Fruit fly (Drosophila melanogaster) Kc167 (cell line): Measurements from ENCODE around the gene CG13010.

Experiments
- Myc ChIP-seq: fragments of >200 bp; optimal IDR thresholded peaks from 2 replicates; lab custom pipeline; 2017; ENCODE audit warnings: missing external identifiers
- Sin3A ChIP-seq: fragments of >200 bp; optimal IDR thresholded peaks from 2 replicates; lab custom pipeline; 2018; ENCODE audit warnings: missing external identifiers
- h ChIP-seq: fragments of >200 bp; optimal IDR thresholded peaks from 3 replicates; lab custom pipeline; 2018; ENCODE audit warnings: missing external identifiers
- insv ChIP-seq: fragments of >200 bp; optimal IDR thresholded peaks from 3 replicates; lab custom pipeline; 2018; ENCODE audit warnings: missing external identifiers
- psq ChIP-seq: fragments of >200 bp; optimal IDR thresholded peaks from 2 replicates; lab custom pipeline; 2017; ENCODE audit warnings: missing external identifiers
- ttk ChIP-seq: sonication (Bioruptor generic); optimal IDR thresholded peaks from 2 replicates; lab custom pipeline; 2017; ENCODE audit warnings: missing external identifiers

The CG13010 gene

DNA sequence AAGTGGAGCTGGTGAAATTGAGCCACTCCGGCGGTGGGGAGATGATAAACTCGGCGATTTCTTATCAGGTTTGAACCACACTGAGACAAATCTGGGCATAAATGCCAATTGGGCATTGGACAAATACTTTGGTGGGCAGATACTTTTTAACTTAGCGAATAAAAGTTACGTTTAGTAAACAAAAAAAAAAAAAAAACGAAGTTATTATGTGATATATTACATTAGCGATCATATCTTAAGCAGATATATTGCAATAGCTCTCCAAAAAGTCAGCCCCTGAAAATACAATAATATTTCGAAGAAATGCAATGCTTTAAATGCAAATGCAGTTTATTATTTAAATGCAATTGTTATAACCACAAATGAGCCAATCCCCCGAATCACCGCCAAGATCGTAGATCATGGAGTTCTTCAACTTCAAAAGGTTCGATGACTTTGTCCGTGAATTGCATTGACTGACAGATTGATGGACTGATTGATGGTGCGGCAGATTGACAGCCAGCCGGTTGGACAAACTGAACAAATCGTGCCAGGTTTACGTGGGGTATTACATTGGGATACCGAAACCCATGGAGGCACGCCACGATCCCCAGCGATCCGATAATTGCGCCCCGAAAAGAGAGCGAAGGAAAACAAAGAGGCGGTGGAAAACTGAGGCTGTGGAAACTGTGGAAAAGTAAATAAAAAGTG lies 19.3 kb upstream of the CG13010 start:
- TF ChIP-seq psq (no peak), Sin3A (lab: Kevin White, UChicago) (no peak), h (lab: Kevin White, UChicago) (no peak), ttk (lab: Kevin White, UChicago) (no peak), Myc (no peak)

dm6 chrX:16696614-16697519 lies 18.1 kb upstream of the CG13010 start:
- no peak for TF ChIP-seq ttk (lab: Kevin White, UChicago)
- TF ChIP-seq h (lab: Kevin White, UChicago) = no peak
- TF ChIP-seq Sin3A (lab: Kevin White, UChicago) = no peak
- TF ChIP-seq insv (lab: Kevin White, UChicago) = no peak
- TF ChIP-seq psq = no peak
- TF ChIP-seq Myc = no peak

DNA sequence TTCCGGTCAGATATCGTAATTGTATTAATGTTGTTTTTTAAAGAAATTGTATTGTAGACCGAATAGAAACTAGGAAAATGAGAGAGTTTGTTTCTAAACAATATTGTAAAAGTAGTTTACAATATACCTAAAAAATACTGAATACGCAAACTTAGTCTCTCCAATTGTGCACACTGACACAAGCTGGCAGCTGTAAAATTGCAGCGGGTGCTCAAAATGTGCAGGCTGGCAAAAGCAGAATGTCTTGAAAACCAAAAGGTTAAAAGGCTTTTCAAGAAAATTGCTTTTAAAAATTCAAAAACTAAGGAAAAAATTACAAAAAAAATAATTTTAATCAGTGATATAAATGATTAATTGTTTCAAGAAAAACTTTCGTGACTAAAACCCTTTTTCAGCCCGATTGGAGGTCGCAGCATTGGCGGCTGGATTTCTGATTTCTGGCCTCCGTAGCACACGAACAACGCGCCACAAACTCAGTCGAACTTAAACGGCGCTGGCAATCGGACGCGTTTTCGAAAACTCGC lies 17.0 kb upstream of the CG13010 start, which contains the start of gene CG4678:
TSS of gene CG4678 (plus strand) at position 474 of the 524 bp plus-strand sequence.
- TF ChIP-seq ttk (lab: Kevin White, UChicago) (no peak), psq (no peak), Myc (no peak), h (lab: Kevin White, UChicago) (no peak), Sin3A (lab: Kevin White, UChicago) (no peak), insv (lab: Kevin White, UChicago) (no peak)

DNA sequence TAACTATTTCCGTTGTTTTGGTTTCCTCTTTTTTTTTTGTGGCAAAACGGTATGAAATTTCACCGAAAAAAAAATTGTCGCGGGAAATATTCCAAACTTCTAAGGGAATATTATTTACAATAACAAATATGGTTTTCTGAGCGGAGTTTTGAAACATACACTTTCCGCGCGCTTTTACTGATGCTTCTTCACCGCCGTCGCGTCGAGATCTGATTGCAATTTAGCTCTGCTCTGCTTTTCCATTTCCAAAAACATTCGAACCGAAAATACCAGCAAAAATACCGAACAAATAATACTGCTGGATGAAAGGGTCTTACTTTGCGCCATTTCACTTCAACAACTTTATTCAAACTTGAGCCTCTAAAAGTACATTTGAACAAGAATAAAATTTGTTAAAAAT lies 16.2 kb upstream of the CG13010 start, which contains the start of gene Septin4:
TSS of gene Septin4 (minus strand) at position 215 of the 400 bp plus-strand sequence.
- TF ChIP-seq insv (lab: Kevin White, UChicago) = no peak
- no peak for TF ChIP-seq Myc
- TF ChIP-seq h (lab: Kevin White, UChicago) = no peak
- TF ChIP-seq psq = no peak
- no peak for TF ChIP-seq ttk (lab: Kevin White, UChicago)
- no peak for TF ChIP-seq Sin3A (lab: Kevin White, UChicago)

- no peak for TF ChIP-seq Myc
Measured at dm6 chrX:16694477-16694876, 15.7 kb upstream of the CG13010 start.

- TF ChIP-seq ttk (lab: Kevin White, UChicago) = no peak
- no peak for TF ChIP-seq psq
- TF ChIP-seq Myc = no peak
- no peak for TF ChIP-seq h (lab: Kevin White, UChicago)
- TF ChIP-seq Sin3A (lab: Kevin White, UChicago) = no peak
- TF ChIP-seq insv (lab: Kevin White, UChicago) = no peak
Measured at dm6 chrX:16693805-16694387, 15.2 kb upstream of the CG13010 start.

- TF ChIP-seq Myc = no peak
- no peak for TF ChIP-seq insv (lab: Kevin White, UChicago)
Measured at dm6 chrX:16692325-16692724, 13.6 kb upstream of the CG13010 start.

DNA sequence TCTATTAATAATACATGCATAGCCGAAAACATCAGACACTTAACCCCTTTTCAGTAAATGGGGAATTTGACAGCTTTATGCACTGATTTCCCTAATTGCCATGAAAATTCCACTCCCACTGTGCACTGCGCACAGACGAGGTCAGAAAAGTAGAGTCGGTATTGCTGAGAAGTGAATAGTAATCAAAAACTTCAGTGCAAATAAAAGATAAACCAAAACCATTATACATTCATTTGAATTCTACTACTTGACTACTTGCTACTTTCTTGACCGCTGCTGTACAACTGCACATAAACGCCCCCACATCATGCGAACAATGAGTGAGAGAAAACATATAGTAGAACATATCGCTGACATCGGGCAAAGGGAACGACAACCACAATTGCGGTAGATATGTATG lies 12.7 kb upstream of the CG13010 start:
- no peak for TF ChIP-seq Myc
- TF ChIP-seq psq = no peak
- TF ChIP-seq Sin3A (lab: Kevin White, UChicago) = no peak
- no peak for TF ChIP-seq insv (lab: Kevin White, UChicago)
- no peak for TF ChIP-seq ttk (lab: Kevin White, UChicago)
- no peak for TF ChIP-seq h (lab: Kevin White, UChicago)

DNA sequence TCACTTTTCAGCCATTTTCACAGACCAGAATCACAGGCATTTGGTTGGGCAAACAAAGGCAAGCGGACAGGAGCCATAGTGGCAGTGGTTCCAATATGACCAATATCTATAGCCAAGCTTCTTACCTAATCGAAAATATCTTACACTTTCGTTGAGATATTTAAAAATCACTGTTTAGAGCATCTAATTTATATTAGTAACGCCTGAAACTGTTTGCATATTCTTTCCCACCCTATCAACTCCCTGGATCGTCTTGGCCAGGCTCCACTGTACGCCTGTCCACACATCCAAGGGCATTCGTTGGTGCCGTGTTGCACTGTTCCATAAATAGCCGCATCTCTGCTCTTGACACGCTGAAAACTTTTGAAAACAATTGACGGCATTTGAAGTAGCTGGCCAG lies 11.8 kb upstream of the CG13010 start:
- TF ChIP-seq Sin3A (lab: Kevin White, UChicago) = no peak
- no peak for TF ChIP-seq h (lab: Kevin White, UChicago)

DNA sequence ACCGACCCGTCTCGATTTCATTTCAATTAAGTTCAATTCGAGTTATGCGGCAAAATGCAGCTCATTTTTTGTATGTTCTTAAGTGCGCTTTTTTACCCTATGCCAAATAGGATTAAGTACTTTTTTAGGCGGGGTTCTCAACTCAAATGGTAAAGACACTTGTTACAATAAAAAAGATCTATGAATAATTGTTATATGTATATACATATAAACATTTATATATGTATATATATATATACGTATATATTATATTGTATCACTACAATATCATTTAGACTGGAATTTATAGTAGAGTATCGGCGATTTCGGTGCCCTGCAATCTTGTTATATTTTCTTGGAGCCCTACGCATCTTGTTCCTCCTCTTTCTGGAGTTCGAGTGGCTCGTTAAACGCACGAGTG lies 11.2 kb upstream of the CG13010 start:
- TF ChIP-seq h (lab: Kevin White, UChicago) = no peak
- no peak for TF ChIP-seq Myc
- TF ChIP-seq ttk (lab: Kevin White, UChicago) = no peak
- TF ChIP-seq Sin3A (lab: Kevin White, UChicago) = no peak
- no peak for TF ChIP-seq insv (lab: Kevin White, UChicago)
- TF ChIP-seq psq = no peak

dm6 chrX:16689339-16689738 lies 10.6 kb upstream of the CG13010 start:
- no peak for TF ChIP-seq insv (lab: Kevin White, UChicago)
- no peak for TF ChIP-seq ttk (lab: Kevin White, UChicago)
- no peak for TF ChIP-seq Sin3A (lab: Kevin White, UChicago)
- no peak for TF ChIP-seq Myc
- TF ChIP-seq h (lab: Kevin White, UChicago) = no peak
- TF ChIP-seq psq = no peak

DNA sequence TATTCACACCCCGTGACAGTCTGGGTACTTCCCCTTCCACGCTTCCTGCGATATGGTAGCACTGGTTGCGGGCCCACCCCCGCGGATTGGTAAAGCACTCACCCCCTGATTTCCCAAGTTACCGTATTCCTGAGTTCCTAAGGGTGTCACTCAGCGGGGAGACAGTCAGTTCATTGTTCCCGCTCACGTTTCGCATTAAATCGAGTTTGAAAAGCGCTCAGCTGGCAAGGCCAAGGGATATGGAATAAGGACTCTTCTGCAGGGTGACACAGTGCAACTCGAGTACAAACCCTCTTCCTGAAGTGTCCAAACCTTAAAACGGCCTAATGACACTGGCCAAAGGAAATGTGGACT lies 9.3 kb upstream of the CG13010 start:
- TF ChIP-seq h (lab: Kevin White, UChicago) (no peak), ttk (lab: Kevin White, UChicago) (no peak), Sin3A (lab: Kevin White, UChicago) (no peak)
